Worm (Caenorhabditis elegans) whole organism, L2 larva: ENCODE data around the gene C29F9.2.

Source experiments
- C34F6.9 ChIP-seq: fragments of 150-350 bp; optimal IDR thresholded peaks from 2 replicates; lab custom pipeline; 2014; ENCODE audit warnings: missing biosample characterization, missing genetic modification characterization
- F13H6.1 ChIP-seq: sonication (generic microtip); optimal IDR thresholded peaks from 2 replicates; lab custom pipeline; 2016; ENCODE audit warnings: missing genetic modification characterization, missing compliant biosample characterization
- R02D3.7 ChIP-seq: fragments of 150-350 bp; optimal IDR thresholded peaks from 2 replicates; lab custom pipeline; 2014; ENCODE audit warnings: missing biosample characterization, missing genetic modification characterization
- Y55F3AM.14 ChIP-seq: fragments of 200-800 bp; sonication (Bioruptor generic); optimal IDR thresholded peaks from 2 replicates; lab custom pipeline; 2018; ENCODE audit warnings: mild to moderate bottlenecking, missing genetic modification characterization, missing compliant biosample characterization
- ZK546.5 ChIP-seq: sonication (generic microtip); optimal IDR thresholded peaks from 2 replicates; lab custom pipeline; 2017; ENCODE audit warnings: missing biosample characterization, missing genetic modification characterization
- alr-1 ChIP-seq: fragments of 150-350 bp; optimal IDR thresholded peaks from 2 replicates; lab custom pipeline; 2014; ENCODE audit warnings: missing biosample characterization, missing genetic modification characterization
- aly-2 ChIP-seq: fragments of 150-350 bp; optimal IDR thresholded peaks from 2 replicates; lab custom pipeline; 2014; ENCODE audit warnings: missing biosample characterization, missing genetic modification characterization
- ama-1 ChIP-seq: fragments of 150-350 bp; optimal IDR thresholded peaks from 2 replicates; lab custom pipeline; 2018; ENCODE audit warnings: inconsistent platforms
- blmp-1 ChIP-seq: sonication (generic microtip); optimal IDR thresholded peaks from 2 replicates; lab custom pipeline; 2017; ENCODE audit warnings: missing genetic modification characterization, mild to moderate bottlenecking, missing compliant biosample characterization, antibody characterized with exemption, moderate library complexity; ENCODE audit not compliant: insufficient read depth
- ceh-16 ChIP-seq: fragments of 150-350 bp; optimal IDR thresholded peaks from 2 replicates; lab custom pipeline; 2014; ENCODE audit warnings: missing biosample characterization, missing genetic modification characterization
- ceh-82 ChIP-seq: fragments of 150-350 bp; optimal IDR thresholded peaks from 2 replicates; lab custom pipeline; 2014; ENCODE audit warnings: missing biosample characterization, missing genetic modification characterization
- crh-2 ChIP-seq: sonication (generic microtip); optimal IDR thresholded peaks from 2 replicates; lab custom pipeline; 2017; ENCODE audit warnings: missing biosample characterization, missing genetic modification characterization
- dmd-4 ChIP-seq: sonication (generic microtip); optimal IDR thresholded peaks from 2 replicates; lab custom pipeline; 2017; ENCODE audit warnings: missing biosample characterization, missing genetic modification characterization
- egl-27 ChIP-seq: sonication (generic microtip); optimal IDR thresholded peaks from 3 replicates; lab custom pipeline; 2017; ENCODE audit warnings: missing biosample characterization, missing genetic modification reagents, missing genetic modification characterization
- elt-1 ChIP-seq: fragments of 150-350 bp; optimal IDR thresholded peaks from 2 replicates; lab custom pipeline; 2014; ENCODE audit warnings: missing biosample characterization, missing genetic modification characterization
- elt-3 ChIP-seq: sonication (generic microtip); optimal IDR thresholded peaks from 2 replicates; lab custom pipeline; 2017; ENCODE audit warnings: missing biosample characterization, missing genetic modification characterization
- fos-1 ChIP-seq: fragments of 150-350 bp; optimal IDR thresholded peaks from 2 replicates; lab custom pipeline; 2014; ENCODE audit warnings: missing biosample characterization, missing genetic modification characterization
- gmeb-1 ChIP-seq: fragments of 150-350 bp; optimal IDR thresholded peaks from 2 replicates; lab custom pipeline; 2014; ENCODE audit warnings: missing biosample characterization, missing genetic modification characterization
- lin-11 ChIP-seq: fragments of 150-350 bp; sonication (generic microtip); optimal IDR thresholded peaks from 2 replicates; lab custom pipeline; 2014; ENCODE audit warnings: missing biosample characterization, missing genetic modification characterization, inconsistent platforms, mixed read lengths
- lin-13 ChIP-seq: fragments of 150-350 bp; optimal IDR thresholded peaks from 2 replicates; lab custom pipeline; 2014; ENCODE audit warnings: missing biosample characterization, missing genetic modification reagents, missing genetic modification characterization
- lin-39 ChIP-seq: fragments of 150-350 bp; optimal IDR thresholded peaks from 2 replicates; lab custom pipeline; 2014; ENCODE audit warnings: missing biosample characterization, missing genetic modification reagents, missing genetic modification characterization
- lsy-2 ChIP-seq, 2 experiments: fragments of 150-350 bp in 1 of 2; sonication (generic microtip) in 1 of 2; optimal IDR thresholded peaks; 2 replicates each; lab custom pipeline; 2014 to 2017; ENCODE audit warnings: missing biosample characterization in 2 of 2, missing genetic modification characterization in 2 of 2
- mab-5 ChIP-seq: fragments of 150-350 bp; optimal IDR thresholded peaks from 2 replicates; lab custom pipeline; 2014; ENCODE audit warnings: missing biosample characterization, missing genetic modification characterization
- mbf-1 ChIP-seq: sonication (generic microtip); optimal IDR thresholded peaks from 2 replicates; lab custom pipeline; 2017; ENCODE audit warnings: missing biosample characterization, missing genetic modification characterization
- mdl-1 ChIP-seq, 2 experiments: fragments of 150-350 bp in 1 of 2; sonication (generic microtip) in 1 of 2; optimal IDR thresholded peaks; 2 replicates each; lab custom pipeline; 2017; ENCODE audit warnings: missing biosample characterization in 2 of 2, missing genetic modification characterization in 2 of 2
- nhr-10 ChIP-seq: sonication (generic microtip); optimal IDR thresholded peaks from 2 replicates; lab custom pipeline; 2017; ENCODE audit warnings: missing biosample characterization, missing genetic modification characterization
- nhr-11 ChIP-seq: fragments of 150-350 bp; optimal IDR thresholded peaks from 2 replicates; lab custom pipeline; 2014; ENCODE audit warnings: missing biosample characterization, missing genetic modification characterization
- nhr-12 ChIP-seq: fragments of 150-350 bp; optimal IDR thresholded peaks from 2 replicates; lab custom pipeline; 2014; ENCODE audit warnings: missing biosample characterization, missing genetic modification characterization
- nhr-129 ChIP-seq: fragments of 150-350 bp; optimal IDR thresholded peaks from 2 replicates; lab custom pipeline; 2014; ENCODE audit warnings: missing biosample characterization, missing genetic modification characterization
- nhr-21 ChIP-seq: fragments of 150-350 bp; optimal IDR thresholded peaks from 2 replicates; lab custom pipeline; 2014; ENCODE audit warnings: missing biosample characterization, missing genetic modification characterization
- nhr-23 ChIP-seq: fragments of 150-350 bp; optimal IDR thresholded peaks from 2 replicates; lab custom pipeline; 2014; ENCODE audit warnings: missing biosample characterization, missing genetic modification reagents, missing genetic modification characterization
- nhr-237 ChIP-seq: fragments of 150-350 bp; optimal IDR thresholded peaks from 2 replicates; lab custom pipeline; 2014; ENCODE audit warnings: missing biosample characterization, missing genetic modification characterization
- nhr-25 ChIP-seq: fragments of 150-350 bp; sonication (generic microtip); optimal IDR thresholded peaks from 3 replicates; lab custom pipeline; 2014; ENCODE audit warnings: missing biosample characterization, missing genetic modification characterization
- nhr-6 ChIP-seq: fragments of 150-350 bp; optimal IDR thresholded peaks from 2 replicates; lab custom pipeline; 2014; ENCODE audit warnings: missing biosample characterization, missing genetic modification characterization
- nhr-77 ChIP-seq: fragments of 150-350 bp; optimal IDR thresholded peaks from 2 replicates; lab custom pipeline; 2014; ENCODE audit warnings: missing biosample characterization, missing genetic modification characterization
- peb-1 ChIP-seq: fragments of 150-350 bp; optimal IDR thresholded peaks from 2 replicates; lab custom pipeline; 2014; ENCODE audit warnings: missing biosample characterization, missing genetic modification characterization
- sem-4 ChIP-seq: fragments of 150-350 bp; optimal IDR thresholded peaks from 2 replicates; lab custom pipeline; 2014; ENCODE audit warnings: missing biosample characterization, missing genetic modification reagents, missing genetic modification characterization
- skn-1 ChIP-seq: sonication (generic microtip); optimal IDR thresholded peaks from 2 replicates; lab custom pipeline; 2017; ENCODE audit warnings: missing biosample characterization, missing genetic modification characterization
- sma-3 ChIP-seq: sonication (generic microtip); optimal IDR thresholded peaks from 2 replicates; lab custom pipeline; 2016; ENCODE audit warnings: missing genetic modification reagents, missing genetic modification characterization, missing compliant biosample characterization
- sma-9 ChIP-seq, 2 experiments: fragments of 150-350 bp in 1 of 2; sonication (generic microtip) in 1 of 2; optimal IDR thresholded peaks; 2 replicates each; lab custom pipeline; 2014 to 2016; ENCODE audit warnings: missing genetic modification characterization in 2 of 2, mild to moderate bottlenecking in 1 of 2, missing biosample characterization in 1 of 2, missing compliant biosample characterization in 1 of 2, missing genetic modification reagents in 1 of 2, moderate library complexity in 1 of 2
- snpc-4 ChIP-seq: fragments of 150-350 bp; optimal IDR thresholded peaks from 2 replicates; lab custom pipeline; 2014; ENCODE audit warnings: missing biosample characterization, missing genetic modification characterization
- unc-39 ChIP-seq: fragments of 150-350 bp; optimal IDR thresholded peaks from 2 replicates; lab custom pipeline; 2014; ENCODE audit warnings: missing biosample characterization, missing genetic modification characterization
- unc-55 ChIP-seq: fragments of 150-350 bp; sonication (generic microtip); optimal IDR thresholded peaks from 3 replicates; lab custom pipeline; 2014; ENCODE audit warnings: missing biosample characterization, missing genetic modification reagents, missing genetic modification characterization
- unc-62 ChIP-seq: fragments of 150-350 bp; optimal IDR thresholded peaks from 2 replicates; lab custom pipeline; 2014; ENCODE audit warnings: missing biosample characterization, missing genetic modification reagents, missing genetic modification characterization
- zag-1 ChIP-seq: fragments of 150-350 bp; optimal IDR thresholded peaks from 2 replicates; lab custom pipeline; 2014; ENCODE audit warnings: missing biosample characterization, missing genetic modification characterization
- ztf-1 ChIP-seq: fragments of 200-800 bp; sonication (Bioruptor generic); conservative IDR thresholded peaks from 2 replicates; pipeline ENCODE4 v1.3.6; 2022; ENCODE audit warnings: missing genetic modification characterization, missing compliant biosample characterization
- ztf-11 ChIP-seq: sonication (generic microtip); optimal IDR thresholded peaks from 2 replicates; lab custom pipeline; 2017; ENCODE audit warnings: missing biosample characterization, missing genetic modification characterization
- ztf-4 ChIP-seq: fragments of 150-350 bp; optimal IDR thresholded peaks from 2 replicates; lab custom pipeline; 2014; ENCODE audit warnings: missing biosample characterization, missing genetic modification characterization

C29F9.2 gene

DNA sequence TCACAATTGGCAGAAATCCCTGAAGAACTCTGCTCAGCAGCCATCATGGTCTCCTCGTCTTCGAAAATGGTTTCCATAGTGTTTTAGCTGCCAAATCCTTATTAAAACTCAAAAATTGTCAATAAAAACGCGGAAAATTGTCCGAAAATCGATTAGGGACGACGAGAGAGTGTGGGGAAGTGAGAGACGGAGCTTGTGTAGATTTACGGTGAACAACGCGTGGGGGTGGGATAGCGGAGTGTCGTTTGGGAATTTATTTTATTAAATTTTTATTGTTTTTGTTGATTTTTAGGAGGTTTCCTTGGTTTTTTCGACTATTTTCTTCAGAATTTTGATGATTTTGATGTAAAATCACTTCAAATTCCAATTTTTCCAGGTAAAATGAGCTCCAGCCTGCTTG, 43.6 kb upstream of the C29F9.2 start, which contains the start of the genes F54C4.4 and mrpl-40 (continued):
- TF ChIP-seq sma-3 (GFP tag; lab: Kevin White, UChicago) (peak; percentile 75), nhr-10 (tag; lab: Kevin White, UChicago) (no peak), ztf-1 (no peak), mdl-1 (tag; optimal IDR thresholded peaks at IDR 0.05; lab: Kevin White, UChicago) (no peak), crh-2 (tag; lab: Kevin White, UChicago) (peak; percentile 64), lin-13 (peak; percentile 80), nhr-25 (tag; lab: Kevin White, UChicago) (peak; percentile 37), skn-1 (tag; lab: Kevin White, UChicago) (no peak), nhr-237 (tag; lab: Kevin White, UChicago) (no peak), gmeb-1 (peak; percentile 73), ztf-4 (no peak), aly-2 (tag; lab: Kevin White, UChicago) (no peak), F13H6.1 (peak; percentile 56), nhr-23 (tag; lab: Kevin White, UChicago) (no peak), alr-1 (no peak), mbf-1 (tag; lab: Kevin White, UChicago) (no peak)

DNA sequence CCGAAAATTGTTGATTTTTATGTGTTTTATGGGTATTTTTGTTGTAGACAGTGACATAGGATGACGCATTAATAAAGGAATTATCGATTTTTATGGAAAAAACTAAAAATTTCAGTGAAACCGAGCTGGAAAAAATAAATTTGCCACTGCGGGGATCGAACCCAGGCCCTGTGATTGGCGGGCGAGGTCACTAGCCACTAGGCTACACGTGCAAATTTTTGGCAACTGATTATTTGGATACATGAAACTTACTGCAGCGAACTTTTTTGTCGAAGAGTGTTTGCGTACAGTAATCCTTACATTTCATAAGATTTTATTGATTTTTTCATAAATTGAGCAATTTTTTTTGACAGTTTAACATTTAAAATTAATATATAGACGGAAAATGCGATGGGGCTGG, 41.6 kb upstream of the C29F9.2 start:
- TF ChIP-seq ztf-1 (no peak), mab-5 (tag; lab: Kevin White, UChicago) (no peak), aly-2 (tag; lab: Kevin White, UChicago) (no peak), alr-1 (no peak), elt-1 (tag; lab: Kevin White, UChicago) (no peak), peb-1 (tag; lab: Kevin White, UChicago) (no peak), mdl-1 (tag; optimal IDR thresholded peaks at IDR 0.05; lab: Kevin White, UChicago) (no peak), zag-1 (tag; lab: Kevin White, UChicago) (no peak), unc-62 (GFP tag; lab: Kevin White, UChicago) (no peak), F13H6.1 (no peak), elt-3 (tag; lab: Kevin White, UChicago) (no peak), ztf-11 (no peak), ceh-16 (tag; lab: Kevin White, UChicago) (no peak), fos-1 (peak; percentile 49), skn-1 (tag; lab: Kevin White, UChicago) (no peak), Y55F3AM.14 (GFP tag; lab: Kevin White, UChicago) (no peak), nhr-25 (tag; lab: Kevin White, UChicago) (no peak), nhr-23 (tag; lab: Kevin White, UChicago) (no peak), nhr-11 (tag; lab: Kevin White, UChicago) (no peak), sma-3 (GFP tag; lab: Kevin White, UChicago) (peak; percentile 51), blmp-1 (no peak), lin-13 (no peak), sma-9 (GFP tag; optimal IDR thresholded peaks at IDR 0.05; lab: Kevin White, UChicago) (peak; percentile 5), sma-9 (tag; optimal IDR thresholded peaks at IDR 0.05; lab: Kevin White, UChicago) (no peak), C34F6.9 (tag; lab: Kevin White, UChicago) (peak; percentile 26), lin-39 (tag; lab: Kevin White, UChicago) (no peak), dmd-4 (tag; lab: Kevin White, UChicago) (no peak), gmeb-1 (peak; percentile 45), egl-27 (tag; lab: Kevin White, UChicago) (peak; percentile 34), unc-39 (no peak), nhr-237 (tag; lab: Kevin White, UChicago) (no peak), mbf-1 (tag; lab: Kevin White, UChicago) (no peak), crh-2 (tag; lab: Kevin White, UChicago) (peak; percentile 48), lsy-2 (tag; optimal IDR thresholded peaks at IDR 0.05; lab: Kevin White, UChicago) (peak; percentile 17 to 62), lin-11 (no peak), nhr-77 (tag; lab: Kevin White, UChicago) (peak; percentile 50), snpc-4 (tag; lab: Kevin White, UChicago) (no peak), ama-1 (peak; percentile 54), ZK546.5 (tag; lab: Kevin White, UChicago) (no peak), nhr-10 (tag; lab: Kevin White, UChicago) (no peak), nhr-21 (peak; percentile 44), nhr-12 (tag; lab: Kevin White, UChicago) (no peak), ceh-82 (tag; lab: Kevin White, UChicago) (no peak), sem-4 (tag; lab: Kevin White, UChicago) (no peak), R02D3.7 (tag; lab: Kevin White, UChicago) (peak; percentile 10), nhr-6 (no peak), ztf-4 (peak; percentile 47), unc-55 (GFP tag; lab: Kevin White, UChicago) (peak; percentile 52), nhr-129 (tag; lab: Kevin White, UChicago) (peak; percentile 48)
